Worm (Caenorhabditis elegans) whole organism, late embryonic: ENCODE results near the gene sro-1.

Source experiments
- K09A11.1 ChIP-seq: sonication (generic microtip); optimal IDR thresholded peaks from 2 replicates; lab custom pipeline; 2017; ENCODE audit warnings: antibody characterized with exemption, mild to moderate bottlenecking, missing genetic modification characterization, missing compliant biosample characterization; ENCODE audit not compliant: insufficient read depth
- fkh-10 ChIP-seq: fragments of 150-350 bp; optimal IDR thresholded peaks from 2 replicates; lab custom pipeline; 2014; ENCODE audit warnings: missing biosample characterization, missing genetic modification reagents, missing genetic modification characterization
- nhr-11 ChIP-seq: fragments of 150-350 bp; optimal IDR thresholded peaks from 2 replicates; lab custom pipeline; 2014; ENCODE audit warnings: missing biosample characterization, missing genetic modification characterization
- pqm-1 ChIP-seq: sonication (generic microtip); optimal IDR thresholded peaks from 2 replicates; lab custom pipeline; 2016; ENCODE audit warnings: missing genetic modification characterization, missing compliant biosample characterization

ce11 chrII:7420796-7421386 is 44.5 kb downstream of the sro-1 start:
- no peak for TF ChIP-seq pqm-1 (tag; lab: Kevin White, UChicago)
- no peak for TF ChIP-seq K09A11.1 (tag; lab: Kevin White, UChicago)
- no peak for TF ChIP-seq nhr-11
- TF ChIP-seq fkh-10 (GFP tag; lab: Kevin White, UChicago) = no peak
